Fruit fly (Drosophila melanogaster) whole organism, adult: ENCODE measurements around the gene Rrp5.

ENCODE experiments used
- CG11617 ChIP-seq: fragments of 200-800 bp; sonication (Bioruptor generic); optimal IDR thresholded peaks from 2 replicates; lab custom pipeline; 2017; ENCODE audit warnings: mild to moderate bottlenecking, missing biosample characterization, missing genetic modification reagents, missing genetic modification characterization
- CG12768 ChIP-seq: fragments of 200-800 bp; sonication (Bioruptor generic); optimal IDR thresholded peaks from 2 replicates; lab custom pipeline; 2017; ENCODE audit warnings: missing biosample characterization, missing genetic modification characterization, mild to moderate bottlenecking, moderate library complexity, missing genetic modification reagents
- CG14711 ChIP-seq: fragments of 200-800 bp; sonication (Bioruptor generic); optimal IDR thresholded peaks from 2 replicates; lab custom pipeline; 2018; ENCODE audit warnings: missing biosample characterization, mild to moderate bottlenecking, missing genetic modification characterization, moderate library complexity
- CG1620 ChIP-seq: fragments of 200-800 bp; sonication (Bioruptor generic); optimal IDR thresholded peaks from 2 replicates; lab custom pipeline; 2016; ENCODE audit warnings: missing biosample characterization, missing genetic modification characterization
- CG33017 ChIP-seq: fragments of 200-800 bp; sonication (Bioruptor generic); optimal IDR thresholded peaks from 2 replicates; lab custom pipeline; 2018; ENCODE audit warnings: missing biosample characterization, mild to moderate bottlenecking, missing genetic modification characterization, moderate library complexity
- CG5204 ChIP-seq: fragments of 200-800 bp; sonication (Bioruptor generic); optimal IDR thresholded peaks from 2 replicates; lab custom pipeline; 2016; ENCODE audit warnings: missing biosample characterization, missing genetic modification characterization
- CG7045 ChIP-seq: fragments of 200-800 bp; sonication (Bioruptor generic); optimal IDR thresholded peaks from 2 replicates; lab custom pipeline; 2017; ENCODE audit warnings: missing biosample characterization, mild to moderate bottlenecking, missing genetic modification characterization
- CG7101 ChIP-seq: fragments of 200-800 bp; sonication (Bioruptor generic); optimal IDR thresholded peaks from 2 replicates; lab custom pipeline; 2018; ENCODE audit warnings: missing biosample characterization, mild to moderate bottlenecking, missing genetic modification characterization, moderate library complexity
- Clk ChIP-seq: fragments of 200-800 bp; sonication (Bioruptor generic); optimal IDR thresholded peaks from 2 replicates; lab custom pipeline; 2017; ENCODE audit warnings: missing biosample characterization, missing genetic modification characterization
- Crg-1 ChIP-seq: fragments of 200-800 bp; sonication (Bioruptor generic); optimal IDR thresholded peaks from 2 replicates; lab custom pipeline; 2016; ENCODE audit warnings: missing biosample characterization, missing genetic modification characterization
- Hr96 ChIP-seq: fragments of 200-800 bp; sonication (Bioruptor generic); optimal IDR thresholded peaks from 2 replicates; lab custom pipeline; 2016; ENCODE audit warnings: missing biosample characterization, missing genetic modification characterization
- Mnt ChIP-seq: fragments of 200-800 bp; sonication (Bioruptor generic); optimal IDR thresholded peaks from 2 replicates; lab custom pipeline; 2016; ENCODE audit warnings: missing biosample characterization, mild to moderate bottlenecking, missing genetic modification characterization
- bab1 ChIP-seq: fragments of 200-800 bp; sonication (Bioruptor generic); optimal IDR thresholded peaks from 3 replicates; lab custom pipeline; 2019; ENCODE audit warnings: missing biosample characterization, mild to moderate bottlenecking, missing genetic modification characterization, moderate library complexity
- cic ChIP-seq: fragments of 200-800 bp; sonication (Bioruptor generic); optimal IDR thresholded peaks from 2 replicates; lab custom pipeline; 2017; ENCODE audit warnings: missing biosample characterization, mild to moderate bottlenecking, missing genetic modification characterization, moderate library complexity
- cnc ChIP-seq, 2 experiments: fragments of >200 bp; optimal IDR thresholded peaks; 2 replicates each; lab custom pipeline; 2017
- kay ChIP-seq: fragments of 200-800 bp; sonication (Bioruptor generic); peaks from one replicate; lab custom pipeline; 2016; ENCODE audit warnings: missing biosample characterization, missing genetic modification characterization, borderline replicate concordance
- ovo ChIP-seq: fragments of 200-800 bp; sonication (Bioruptor generic); optimal IDR thresholded peaks from 2 replicates; lab custom pipeline; 2016; ENCODE audit warnings: missing biosample characterization, missing genetic modification characterization
- pad ChIP-seq: fragments of 200-800 bp; sonication (Bioruptor generic); optimal IDR thresholded peaks from 3 replicates; lab custom pipeline; 2017; ENCODE audit warnings: missing biosample characterization, missing genetic modification characterization, mild to moderate bottlenecking, moderate library complexity, missing genetic modification reagents
- tj ChIP-seq: fragments of 200-800 bp; sonication (Bioruptor generic); optimal IDR thresholded peaks from 3 replicates; lab custom pipeline; 2017; ENCODE audit warnings: missing biosample characterization, mild to moderate bottlenecking, missing genetic modification characterization, moderate library complexity
- toe ChIP-seq: fragments of 200-800 bp; sonication (Bioruptor generic); optimal IDR thresholded peaks from 2 replicates; lab custom pipeline; 2016; ENCODE audit warnings: missing biosample characterization, missing genetic modification characterization

Rrp5 gene

DNA sequence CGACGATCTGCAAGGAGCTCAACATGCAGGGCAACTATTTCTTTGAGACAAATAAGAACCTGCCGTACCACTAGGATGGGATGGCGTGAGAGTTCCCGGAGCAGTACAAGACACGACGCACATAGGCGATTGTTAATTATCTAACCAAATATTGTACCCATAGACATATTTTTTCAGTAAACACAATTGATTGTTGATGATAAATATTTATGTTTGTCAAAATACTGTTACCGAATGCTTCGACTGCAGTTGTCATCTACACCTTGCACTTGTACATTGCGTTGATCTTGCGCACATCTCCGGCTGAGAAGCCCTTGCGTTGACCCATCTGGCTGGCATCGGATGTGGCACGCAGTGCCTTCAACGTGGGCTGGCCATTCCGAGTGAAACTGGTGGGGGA lies 39.9 kb downstream of the Rrp5 start:
- TF ChIP-seq Crg-1 (GFP tag; lab: Kevin White, UChicago) (no peak), toe (GFP tag; lab: Kevin White, UChicago) (no peak), CG12768 (GFP tag; lab: Kevin White, UChicago) (no peak), cnc (optimal IDR thresholded peaks at IDR 0.05; lab: Kevin White, UChicago) (no peak), CG7101 (tag; lab: Kevin White, UChicago) (no peak), tj (GFP tag; lab: Kevin White, UChicago) (no peak), Mnt (GFP tag; lab: Kevin White, UChicago) (no peak), CG11617 (GFP tag; lab: Kevin White, UChicago) (no peak), Clk (GFP tag; lab: Kevin White, UChicago) (no peak), kay (GFP tag; lab: Kevin White, UChicago) (no peak), CG14711 (tag; lab: Kevin White, UChicago) (no peak), Hr96 (GFP tag; lab: Kevin White, UChicago) (no peak)

DNA sequence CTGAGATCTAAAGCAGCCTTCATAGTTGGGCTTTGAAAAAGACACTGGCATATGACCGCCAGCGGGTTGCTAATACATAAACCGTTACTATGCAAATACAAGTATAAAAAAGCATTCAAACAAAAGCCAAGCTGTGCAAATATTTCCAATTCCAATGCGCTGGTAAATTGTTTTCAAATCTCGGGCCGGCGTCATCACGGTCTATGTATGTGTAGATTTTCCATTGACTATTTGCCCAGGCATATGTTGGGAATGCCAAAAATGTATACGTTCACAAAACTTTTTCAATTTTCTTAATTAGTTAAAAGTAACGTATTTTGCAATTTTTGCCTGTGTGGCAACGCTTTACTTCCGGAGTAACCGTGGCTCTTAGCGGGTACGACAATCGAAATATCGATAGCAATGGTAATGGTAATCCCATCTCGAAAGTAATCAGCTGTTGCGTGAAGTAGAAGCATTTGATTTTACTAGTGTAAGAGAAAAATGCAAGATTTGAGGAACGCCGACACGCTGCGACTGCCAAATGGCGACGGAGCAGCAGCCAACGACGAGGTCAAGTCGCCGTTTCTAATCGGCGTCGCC lies 43.3 kb downstream of the Rrp5 start, which contains the start of the genes CG34290 and Uck:
CG34290 (minus strand) TSS at position 51 of the 582 bp plus-strand sequence.
Uck (plus strand) TSS at position 405 of the 582 bp plus-strand sequence.
- TF ChIP-seq tj (GFP tag; lab: Kevin White, UChicago) (peak; percentile 10), CG11617 (GFP tag; lab: Kevin White, UChicago) (peak; percentile 70), CG5204 (GFP tag; lab: Kevin White, UChicago) (no peak), toe (GFP tag; lab: Kevin White, UChicago) (no peak), cnc (optimal IDR thresholded peaks at IDR 0.05; lab: Kevin White, UChicago) (no peak), CG7101 (tag; lab: Kevin White, UChicago) (peak; percentile 69), cic (GFP tag; lab: Kevin White, UChicago) (peak; percentile 37), CG1620 (GFP tag; lab: Kevin White, UChicago) (peak; percentile 50), kay (GFP tag; lab: Kevin White, UChicago) (no peak), CG33017 (tag; lab: Kevin White, UChicago) (peak; percentile 43), CG12768 (GFP tag; lab: Kevin White, UChicago) (peak; percentile 76), pad (peak; percentile 61), bab1 (GFP tag; lab: Kevin White, UChicago) (peak; percentile 87), CG7045 (peak; percentile 69), ovo (GFP tag; lab: Kevin White, UChicago) (peak; percentile 57), Clk (GFP tag; lab: Kevin White, UChicago) (peak; percentile 12), Crg-1 (GFP tag; lab: Kevin White, UChicago) (peak; percentile 72), Mnt (GFP tag; lab: Kevin White, UChicago) (peak; percentile 47), Hr96 (GFP tag; lab: Kevin White, UChicago) (peak; percentile 52), CG14711 (tag; lab: Kevin White, UChicago) (peak; percentile 70)

dm6 chr3R:24287157-24287556 lies 46.0 kb downstream of the Rrp5 start:
- no peak for TF ChIP-seq CG11617 (GFP tag; lab: Kevin White, UChicago)
- TF ChIP-seq toe (GFP tag; lab: Kevin White, UChicago): no peak
- TF ChIP-seq CG12768 (GFP tag; lab: Kevin White, UChicago): no peak
- TF ChIP-seq CG5204 (GFP tag; lab: Kevin White, UChicago): no peak

- no peak for TF ChIP-seq Mnt (GFP tag; lab: Kevin White, UChicago)
- TF ChIP-seq CG7045: no peak
- peak; percentile 52 for TF ChIP-seq cic (GFP tag; lab: Kevin White, UChicago)
- no peak for TF ChIP-seq CG33017 (tag; lab: Kevin White, UChicago)
- no peak for TF ChIP-seq CG1620 (GFP tag; lab: Kevin White, UChicago)
These were observed 47.7 kb downstream of the Rrp5 start for dm6 chr3R:24285423-24285822.

DNA sequence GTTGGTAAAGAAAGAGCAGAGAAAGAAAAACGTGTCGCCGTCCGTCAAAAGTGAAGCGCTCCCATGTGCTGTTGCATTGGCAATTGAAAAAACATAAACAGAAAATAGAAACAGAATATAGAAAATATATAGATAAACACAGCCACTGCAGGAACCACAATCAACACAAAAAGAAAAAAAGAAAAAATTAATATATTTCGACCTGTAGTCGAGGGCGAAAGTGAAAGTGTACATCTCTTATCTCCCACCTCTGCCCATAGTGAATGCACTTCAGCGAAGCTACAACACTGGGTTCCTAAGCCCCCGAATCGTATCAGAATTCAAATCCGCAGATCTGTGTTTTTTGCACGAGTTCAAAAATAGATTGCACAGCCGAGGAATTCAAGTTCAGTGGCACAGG lies 49.0 kb downstream of the Rrp5 start:
- TF ChIP-seq cic (GFP tag; lab: Kevin White, UChicago): no peak
- TF ChIP-seq CG14711 (tag; lab: Kevin White, UChicago): no peak
- no peak for TF ChIP-seq CG12768 (GFP tag; lab: Kevin White, UChicago)
- TF ChIP-seq CG7045: no peak
- TF ChIP-seq ovo (GFP tag; lab: Kevin White, UChicago): no peak

- TF ChIP-seq ovo (GFP tag; lab: Kevin White, UChicago): no peak
- TF ChIP-seq tj (GFP tag; lab: Kevin White, UChicago): no peak
- no peak for TF ChIP-seq pad
- peak; percentile 63 for TF ChIP-seq CG12768 (GFP tag; lab: Kevin White, UChicago)
These were observed 49.5 kb downstream of the Rrp5 start, which contains the start of gene CG6356 for dm6 chr3R:24283582-24284085. Gene CG6356 (plus strand): TSS chr3R:24283955.
